Worm (Caenorhabditis elegans) whole organism, young adult: ENCODE data around the gene hrg-3.

Experiments used
- B0019.2 ChIP-seq: fragments of 200-800 bp; sonication (Bioruptor generic); conservative IDR thresholded peaks from 2 replicates; pipeline ENCODE4 v1.3.6; 2022; ENCODE audit warnings: missing genetic modification reagents, missing genetic modification characterization, missing compliant biosample characterization
- B0035.1 ChIP-seq: sonication (generic microtip); optimal IDR thresholded peaks from 2 replicates; lab custom pipeline; 2016; ENCODE audit warnings: missing genetic modification characterization, mild to moderate bottlenecking, missing compliant biosample characterization, missing genotype, missing genetic modification reagents
- F37B4.10 ChIP-seq: fragments of 200-800 bp; sonication (Bioruptor generic); IDR thresholded peaks from 2 replicates; pipeline ENCODE4 v1.3.6; 2022; ENCODE audit warnings: missing genetic modification characterization, missing compliant biosample characterization
- F52B5.7 ChIP-seq: sonication (generic microtip); optimal IDR thresholded peaks from 2 replicates; lab custom pipeline; 2016; ENCODE audit warnings: mild to moderate bottlenecking, missing genetic modification characterization, missing compliant biosample characterization
- F57C9.4 ChIP-seq: sonication (generic microtip); optimal IDR thresholded peaks from 2 replicates; lab custom pipeline; 2017; ENCODE audit warnings: mild to moderate bottlenecking, missing genetic modification characterization, missing compliant biosample characterization
- K11D2.4 ChIP-seq: fragments of 200-800 bp; sonication (Bioruptor generic); IDR thresholded peaks from 2 replicates; pipeline ENCODE4 v1.3.6; 2022; ENCODE audit warnings: missing genetic modification reagents, missing genetic modification characterization, missing compliant biosample characterization
- T07F8.4 ChIP-seq: sonication (generic microtip); optimal IDR thresholded peaks from 2 replicates; lab custom pipeline; 2016; ENCODE audit warnings: mild to moderate bottlenecking, missing genetic modification characterization, moderate library complexity, missing compliant biosample characterization
- T26A5.8 ChIP-seq: sonication (generic microtip); optimal IDR thresholded peaks from 2 replicates; lab custom pipeline; 2016; ENCODE audit warnings: missing genetic modification characterization, missing compliant biosample characterization
- Y53F4B.3 ChIP-seq: fragments of 200-800 bp; sonication (Bioruptor generic); IDR thresholded peaks from 2 replicates; pipeline ENCODE4 v1.3.6; 2022; ENCODE audit warnings: missing genetic modification reagents, missing genetic modification characterization, missing compliant biosample characterization
- Y53G8AR.9 ChIP-seq: fragments of 200-800 bp; sonication (Bioruptor generic); conservative IDR thresholded peaks from 2 replicates; pipeline ENCODE4 v1.3.6; 2022; ENCODE audit warnings: missing genetic modification reagents, missing genetic modification characterization, missing compliant biosample characterization
- Y56A3A.18 ChIP-seq: fragments of 200-800 bp; sonication (Bioruptor generic); IDR thresholded peaks from 2 replicates; pipeline ENCODE4 v1.3.6; 2022; ENCODE audit warnings: missing genetic modification reagents, missing genetic modification characterization, missing compliant biosample characterization
- Y95B8A.8 ChIP-seq: fragments of 200-800 bp; sonication (Bioruptor generic); IDR thresholded peaks from 2 replicates; pipeline ENCODE4 v1.3.6; 2022; ENCODE audit warnings: missing genetic modification reagents, missing genetic modification characterization, missing compliant biosample characterization
- ama-1 ChIP-seq, 3 experiments: fragments of 150-350 bp in 1 of 3; sonication (generic microtip) in 2 of 3; optimal IDR thresholded peaks; 2 replicates each; lab custom pipeline; 2014 to 2018; ENCODE audit warnings: missing biosample characterization in 2 of 3, missing genetic modification characterization in 2 of 3, missing genetic modification reagents in 2 of 3
- aptf-3 ChIP-seq: fragments of 200-800 bp; sonication (Bioruptor generic); IDR thresholded peaks from 2 replicates; pipeline ENCODE4 v1.3.6; 2022; ENCODE audit warnings: missing genetic modification characterization, missing compliant biosample characterization
- atf-7 ChIP-seq: sonication (generic microtip); optimal IDR thresholded peaks from 2 replicates; lab custom pipeline; 2017; ENCODE audit warnings: mild to moderate bottlenecking, missing genetic modification characterization, missing compliant biosample characterization
- attf-6 ChIP-seq: fragments of 200-800 bp; sonication (Bioruptor generic); IDR thresholded peaks from 2 replicates; pipeline ENCODE4 v1.3.6; 2022; ENCODE audit warnings: missing genetic modification reagents, missing genetic modification characterization, missing compliant biosample characterization
- bed-1 ChIP-seq: fragments of 200-800 bp; sonication (Bioruptor generic); IDR thresholded peaks from 2 replicates; pipeline ENCODE4 v1.3.6; 2022; ENCODE audit warnings: missing genetic modification reagents, missing genetic modification characterization, missing compliant biosample characterization
- ceh-100 ChIP-seq: fragments of 200-800 bp; sonication (Bioruptor generic); IDR thresholded peaks from 2 replicates; pipeline ENCODE4 v1.3.6; 2022; ENCODE audit warnings: missing genetic modification reagents, missing genetic modification characterization, missing compliant biosample characterization
- ceh-58 ChIP-seq: fragments of 200-800 bp; sonication (Bioruptor generic); IDR thresholded peaks from 2 replicates; pipeline ENCODE4 v1.3.6; 2022; ENCODE audit warnings: missing genetic modification characterization, missing compliant biosample characterization
- chd-7 ChIP-seq: sonication (generic microtip); optimal IDR thresholded peaks from 2 replicates; lab custom pipeline; 2016; ENCODE audit warnings: mild to moderate bottlenecking, missing genetic modification characterization, moderate library complexity, missing compliant biosample characterization
- egl-18 ChIP-seq: fragments of 200-800 bp; sonication (Bioruptor generic); IDR thresholded peaks from 2 replicates; pipeline ENCODE4 v1.3.6; 2022; ENCODE audit warnings: missing genetic modification reagents, missing genetic modification characterization, missing compliant biosample characterization
- egl-44 ChIP-seq: fragments of 200-800 bp; sonication (Bioruptor generic); IDR thresholded peaks from 2 replicates; pipeline ENCODE4 v1.3.6; 2022; ENCODE audit warnings: missing genetic modification reagents, missing genetic modification characterization, missing compliant biosample characterization
- egrh-3 ChIP-seq: fragments of 200-800 bp; sonication (Bioruptor generic); IDR thresholded peaks from 2 replicates; pipeline ENCODE4 v1.3.6; 2022; ENCODE audit warnings: missing genetic modification reagents, missing genetic modification characterization, missing compliant biosample characterization
- fkh-3 ChIP-seq: sonication (generic microtip); optimal IDR thresholded peaks from 2 replicates; lab custom pipeline; 2016; ENCODE audit warnings: mild to moderate bottlenecking, missing genetic modification characterization, missing compliant biosample characterization
- gei-17 ChIP-seq: fragments of 200-800 bp; sonication (Bioruptor generic); optimal IDR thresholded peaks from 2 replicates; lab custom pipeline; 2018; ENCODE audit warnings: mild to moderate bottlenecking, missing genetic modification characterization, missing compliant biosample characterization
- hlh-12 ChIP-seq: sonication (generic microtip); optimal IDR thresholded peaks from 2 replicates; lab custom pipeline; 2016; ENCODE audit warnings: missing genetic modification characterization, missing compliant biosample characterization
- hmg-20 ChIP-seq: fragments of 200-800 bp; sonication (Bioruptor generic); IDR thresholded peaks from 2 replicates; pipeline ENCODE4 v1.3.6; 2022; ENCODE audit warnings: missing genetic modification reagents, missing genetic modification characterization, missing compliant biosample characterization
- hrde-1 ChIP-seq: sonication (generic microtip); optimal IDR thresholded peaks from 2 replicates; lab custom pipeline; 2016; ENCODE audit warnings: missing genetic modification characterization, mild to moderate bottlenecking, missing compliant biosample characterization, moderate library complexity, missing genotype, missing genetic modification reagents, borderline replicate concordance
- lin-26 ChIP-seq: fragments of 200-800 bp; sonication (Bioruptor generic); IDR thresholded peaks from 2 replicates; pipeline ENCODE4 v1.3.6; 2022; ENCODE audit warnings: missing genetic modification reagents, missing genetic modification characterization, missing compliant biosample characterization
- lsl-1 ChIP-seq: fragments of 200-800 bp; sonication (Bioruptor generic); optimal IDR thresholded peaks from 2 replicates; lab custom pipeline; 2018; ENCODE audit warnings: mild to moderate bottlenecking, missing genetic modification characterization, moderate library complexity, missing compliant biosample characterization
- lsy-27 ChIP-seq: sonication (generic microtip); optimal IDR thresholded peaks from 2 replicates; lab custom pipeline; 2017; ENCODE audit warnings: missing genetic modification characterization, mild to moderate bottlenecking, missing compliant biosample characterization, antibody characterized with exemption, missing genotype, borderline replicate concordance; ENCODE audit not compliant: insufficient read depth
- madf-10 ChIP-seq: sonication (generic microtip); optimal IDR thresholded peaks from 2 replicates; lab custom pipeline; 2016; ENCODE audit warnings: mild to moderate bottlenecking, missing genetic modification characterization, missing compliant biosample characterization
- mcd-1 ChIP-seq: fragments of 200-800 bp; sonication (Bioruptor generic); IDR thresholded peaks from 2 replicates; pipeline ENCODE4 v1.3.6; 2022; ENCODE audit warnings: missing genetic modification reagents, missing genetic modification characterization, missing compliant biosample characterization
- mxl-1 ChIP-seq: sonication (generic microtip); optimal IDR thresholded peaks from 2 replicates; lab custom pipeline; 2016; ENCODE audit warnings: missing genetic modification characterization, missing compliant biosample characterization
- pbrm-1 ChIP-seq: fragments of 200-800 bp; sonication (Bioruptor generic); IDR thresholded peaks from 2 replicates; pipeline ENCODE4 v1.3.6; 2022; ENCODE audit warnings: missing genetic modification reagents, missing genetic modification characterization, missing compliant biosample characterization
- snpc-1.1 ChIP-seq: sonication (generic microtip); optimal IDR thresholded peaks from 2 replicates; lab custom pipeline; 2017; ENCODE audit warnings: missing genetic modification characterization, mild to moderate bottlenecking, missing compliant biosample characterization, antibody characterized with exemption, moderate library complexity, missing genotype, missing genetic modification reagents; ENCODE audit not compliant: insufficient read depth
- snpc-3.4 ChIP-seq: sonication (generic microtip); optimal IDR thresholded peaks from 2 replicates; lab custom pipeline; 2017; ENCODE audit warnings: missing genetic modification characterization, mild to moderate bottlenecking, missing compliant biosample characterization, antibody characterized with exemption, moderate library complexity, missing genotype, missing genetic modification reagents
- somi-1 ChIP-seq: fragments of 200-800 bp; sonication (Bioruptor generic); optimal IDR thresholded peaks from 2 replicates; lab custom pipeline; 2018; ENCODE audit warnings: mild to moderate bottlenecking, missing genetic modification characterization, missing compliant biosample characterization
- tbx-9 ChIP-seq: sonication (generic microtip); optimal IDR thresholded peaks from 2 replicates; lab custom pipeline; 2016; ENCODE audit warnings: borderline replicate concordance, missing genetic modification characterization, inconsistent platforms, missing compliant biosample characterization
- ztf-22 ChIP-seq: fragments of 200-800 bp; sonication (Bioruptor generic); optimal IDR thresholded peaks from 2 replicates; lab custom pipeline; 2018; ENCODE audit warnings: mild to moderate bottlenecking, missing genetic modification characterization, moderate library complexity, missing compliant biosample characterization
- ztf-26 ChIP-seq: sonication (generic microtip); optimal IDR thresholded peaks from 2 replicates; lab custom pipeline; 2017; ENCODE audit warnings: missing genetic modification characterization, missing compliant biosample characterization
- ztf-6 ChIP-seq: fragments of 200-800 bp; sonication (Bioruptor generic); IDR thresholded peaks from 2 replicates; pipeline ENCODE4 v1.3.6; 2022; ENCODE audit warnings: missing genetic modification reagents, missing genetic modification characterization, missing compliant biosample characterization

Gene hrg-3

DNA sequence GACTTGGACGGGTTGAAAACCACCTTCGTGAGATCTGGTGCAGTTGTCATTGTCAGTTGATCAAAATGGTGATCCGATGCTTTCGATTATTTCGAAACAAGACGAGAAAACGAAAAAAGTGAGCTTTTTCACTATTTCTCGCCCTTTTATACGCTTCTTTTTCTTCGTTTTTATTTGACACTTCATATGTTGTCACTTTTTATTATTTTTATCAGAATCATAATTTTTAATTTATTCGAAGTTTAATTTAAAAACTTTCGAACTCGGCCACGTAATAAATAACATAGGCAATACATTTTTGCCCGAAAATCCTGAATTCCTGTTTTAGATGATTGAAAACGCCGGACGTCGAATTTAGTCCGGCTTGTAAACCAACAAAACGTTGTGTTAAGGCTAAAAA, 1.8 kb upstream of the hrg-3 start, which contains the start of gene F58E6.5:
Gene F58E6.5, minus strand, starts transcription at position 101 of the 400 bp plus-strand sequence.
- TF ChIP-seq egrh-3 (no peak), ztf-26 (tag; lab: Kevin White, UChicago) (no peak)
- TF ChIP-seq, all 124 proteins: peak for 0

DNA sequence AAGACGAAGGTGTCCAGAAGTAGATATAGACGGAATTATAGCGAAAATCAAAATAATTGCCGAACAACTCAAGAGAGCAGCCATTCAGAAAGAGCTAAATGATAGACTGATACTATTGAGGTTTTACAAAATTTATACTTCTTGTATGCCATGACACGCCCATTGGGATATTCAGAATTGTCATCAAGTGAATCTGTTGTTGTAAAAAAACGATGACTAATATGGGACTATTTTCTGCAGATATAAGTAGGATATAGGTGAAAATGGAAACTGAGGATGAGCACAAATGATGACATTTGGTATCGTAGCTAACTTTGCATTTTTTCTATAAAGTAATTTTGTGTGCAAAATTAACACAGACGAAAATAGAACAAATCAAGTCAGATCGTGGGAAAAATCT, 543 bp upstream of the hrg-3 start, which contains the start of gene F58E6.8:
Gene F58E6.8, minus strand, starts transcription at position 101 of the 400 bp plus-strand sequence.
- no peak for TF ChIP-seq F57C9.4
- TF ChIP-seq ceh-58 (GFP tag; lab: Robert Waterston, UW) = no peak
- no peak for TF ChIP-seq somi-1
- no peak for TF ChIP-seq lin-26 (GFP tag; lab: Robert Waterston, UW)
- no peak for TF ChIP-seq Y95B8A.8 (GFP tag; lab: Robert Waterston, UW)
- no peak for TF ChIP-seq egl-44 (GFP tag; lab: Robert Waterston, UW)
- TF ChIP-seq B0019.2 (GFP tag; lab: Robert Waterston, UW) = no peak
- TF ChIP-seq ceh-100 = no peak
- TF ChIP-seq, all 124 proteins: peak for 0

DNA sequence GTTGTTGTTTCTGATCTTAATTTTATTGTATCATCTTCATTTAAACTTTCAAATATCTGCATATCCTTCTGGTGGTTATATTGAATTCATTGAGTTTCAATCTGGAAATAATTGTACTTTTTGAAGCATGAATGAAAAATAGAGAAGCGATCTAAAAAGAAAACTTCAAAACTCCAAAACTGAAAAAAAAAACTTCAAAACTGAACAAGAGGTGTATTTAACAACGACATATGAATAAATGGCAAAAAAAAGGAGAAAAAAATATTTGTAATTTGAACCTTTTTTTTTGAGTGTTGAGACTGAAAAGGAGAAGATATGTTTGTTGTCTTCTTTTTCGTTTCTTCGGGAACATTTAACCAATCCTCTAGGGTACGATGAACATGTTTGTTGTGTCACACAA, 1.6 kb downstream of the hrg-3 start, which contains the start of gene F58E6.11:
Gene F58E6.11, minus strand, starts transcription at position 101 of the 400 bp plus-strand sequence.
- TF ChIP-seq somi-1 = no peak
- TF ChIP-seq ama-1 (optimal IDR thresholded peaks at IDR 0.05; lab: Kevin White, UChicago) = no peak
- TF ChIP-seq ama-1 (GFP tag; optimal IDR thresholded peaks at IDR 0.05; lab: Kevin White, UChicago) = no peak
- no peak for TF ChIP-seq tbx-9 (tag; lab: Kevin White, UChicago)
- no peak for TF ChIP-seq snpc-3.4 (tag; lab: Kevin White, UChicago)
- no peak for TF ChIP-seq madf-10 (tag; lab: Kevin White, UChicago)
- no peak for TF ChIP-seq B0019.2 (GFP tag; lab: Robert Waterston, UW)
- no peak for TF ChIP-seq K11D2.4 (GFP tag; lab: Robert Waterston, UW)
- no peak for TF ChIP-seq lsl-1 (GFP tag; lab: Kevin White, UChicago)
- TF ChIP-seq egl-44 (GFP tag; lab: Robert Waterston, UW) = no peak

DNA sequence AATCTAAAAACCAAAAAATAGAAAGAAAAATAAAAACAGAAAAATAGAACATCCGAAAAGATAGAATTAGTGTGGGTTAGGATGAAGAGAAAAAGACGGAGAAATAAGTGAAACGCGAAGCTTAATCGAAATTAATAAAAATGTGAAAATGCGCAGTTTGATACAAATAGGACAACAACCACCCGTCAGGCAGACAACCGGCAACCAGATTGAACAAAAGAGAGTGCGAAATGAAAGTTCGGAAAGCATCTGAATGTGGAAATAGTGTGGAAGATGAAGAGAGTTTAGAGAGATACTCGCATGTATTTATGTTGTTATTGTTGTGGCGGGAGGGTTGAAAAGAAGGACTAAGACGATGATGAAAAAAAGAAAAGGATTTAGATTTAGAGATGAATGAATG, 2.2 kb downstream of the hrg-3 start:
- TF ChIP-seq aptf-3 (no peak), lsy-27 (no peak), egl-18 (GFP tag; lab: Robert Waterston, UW) (no peak), atf-7 (no peak), hlh-12 (no peak), Y56A3A.18 (GFP tag; lab: Robert Waterston, UW) (no peak), F37B4.10 (no peak), gei-17 (GFP tag; lab: Kevin White, UChicago) (no peak), T07F8.4 (tag; lab: Kevin White, UChicago) (no peak)
- TF ChIP-seq, all 124 proteins: peak for 0

DNA sequence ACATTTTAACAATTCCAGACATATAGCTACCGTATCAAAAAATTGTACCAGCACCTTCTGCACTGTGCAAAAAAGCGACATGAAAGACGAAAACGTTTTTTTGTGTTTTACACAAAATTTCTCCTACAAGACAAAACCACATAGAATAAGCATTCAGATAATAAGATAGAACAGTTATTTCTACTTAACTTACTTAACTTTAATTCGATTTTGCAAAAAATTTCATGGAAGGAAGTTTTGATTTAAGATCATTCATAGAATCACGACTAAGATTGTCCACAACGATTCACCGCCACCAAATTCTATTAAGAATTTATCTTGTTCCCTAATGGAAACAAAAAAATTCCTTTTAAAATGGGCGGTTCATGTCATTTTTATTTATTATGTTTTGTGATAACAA, 7.5 kb downstream of the hrg-3 start:
- no peak for TF ChIP-seq mcd-1
- no peak for TF ChIP-seq hrde-1 (tag; lab: Kevin White, UChicago)
- no peak for TF ChIP-seq chd-7 (tag; lab: Kevin White, UChicago)
- no peak for TF ChIP-seq mxl-1 (tag; lab: Kevin White, UChicago)
- TF ChIP-seq attf-6 (GFP tag; lab: Robert Waterston, UW) = no peak
- TF ChIP-seq bed-1 (GFP tag; lab: Robert Waterston, UW) = no peak
- no peak for TF ChIP-seq tbx-9 (tag; lab: Kevin White, UChicago)
- no peak for TF ChIP-seq ztf-22 (GFP tag; lab: Kevin White, UChicago)
- TF ChIP-seq hmg-20 = no peak
- TF ChIP-seq snpc-1.1 (tag; lab: Kevin White, UChicago) = no peak
- no peak for TF ChIP-seq pbrm-1
- no peak for TF ChIP-seq Y53G8AR.9
- no peak for TF ChIP-seq Y53F4B.3
- no peak for TF ChIP-seq T26A5.8
- TF ChIP-seq B0035.1 (tag; lab: Kevin White, UChicago) = no peak
- no peak for TF ChIP-seq fkh-3 (tag; lab: Kevin White, UChicago)
- no peak for TF ChIP-seq ztf-6
- no peak for TF ChIP-seq F52B5.7 (tag; lab: Kevin White, UChicago)
